Worm (Caenorhabditis elegans): ENCODE measurements around the gene irld-48.

- TF ChIP-seq B0261.1 (tag; optimal IDR thresholded peaks at IDR 0.05) (no peak), unc-62 (GFP tag; optimal IDR thresholded peaks at IDR 0.05) (no peak), ztf-18 (tag; optimal IDR thresholded peaks at IDR 0.05) (no peak), madf-3 (GFP tag; IDR thresholded peaks at IDR 0.05) (no peak), snpc-4 (GFP tag; optimal IDR thresholded peaks at IDR 0.05) (no peak), snpc-4 (tag; optimal IDR thresholded peaks at IDR 0.05) (no peak), lin-26 (GFP tag; IDR thresholded peaks at IDR 0.05) (no peak), ama-1 (optimal IDR thresholded peaks at IDR 0.05) (no peak), ama-1 (GFP tag; optimal IDR thresholded peaks at IDR 0.05) (no peak), F10E7.11 (tag; optimal IDR thresholded peaks at IDR 0.05) (no peak), F33H1.4 (GFP tag; IDR thresholded peaks at IDR 0.05) (no peak), hrde-1 (tag; optimal IDR thresholded peaks at IDR 0.05; ENCODE audit: borderline replicate concordance) (no peak), ZK185.1 (tag; optimal IDR thresholded peaks at IDR 0.05; ENCODE audit: poor library complexity, severe bottlenecking) (no peak), ets-4 (GFP tag; optimal IDR thresholded peaks at IDR 0.05) (no peak), nhr-179 (tag; optimal IDR thresholded peaks at IDR 0.05) (no peak), nfya-1 (tag; optimal IDR thresholded peaks at IDR 0.05; ENCODE audit: borderline replicate concordance, insufficient read depth) (no peak)
These were observed 42.1 kb downstream of the irld-48 start for ce11 chrII:2997828-2998441.
